Worm (Caenorhabditis elegans): ENCODE data around the gene mxl-1.

DNA sequence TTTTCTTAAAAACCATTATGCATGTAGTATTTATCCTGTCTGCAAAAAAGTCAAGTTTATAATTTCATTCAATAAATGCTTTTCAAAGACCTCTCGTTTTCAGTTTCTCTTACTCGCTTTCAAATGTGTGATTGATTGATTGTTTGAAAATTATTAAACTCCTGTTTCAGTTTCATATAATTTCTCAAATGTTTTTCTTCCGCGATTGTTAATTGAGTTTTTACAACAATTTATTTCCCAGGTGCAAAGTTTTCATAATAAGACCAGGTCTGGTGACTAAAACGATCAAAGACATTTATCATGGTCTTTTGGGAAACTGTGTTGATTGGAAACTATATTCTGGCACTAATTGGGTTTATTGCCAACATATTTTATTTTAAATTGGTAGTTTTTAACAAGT lies 49.8 kb downstream of the mxl-1 start, which contains the start of gene T03F7.6:
- TF ChIP-seq tab-1 (GFP tag; IDR thresholded peaks at IDR 0.05) (no peak), cog-1 (tag; optimal IDR thresholded peaks at IDR 0.05) (no peak), ztf-29 (GFP tag; IDR thresholded peaks at IDR 0.05) (no peak), ztf-23 (GFP tag; IDR thresholded peaks at IDR 0.05) (no peak), klf-2 (GFP tag; conservative IDR thresholded peaks at IDR 0.05) (no peak), ref-1 (GFP tag; conservative IDR thresholded peaks at IDR 0.05) (no peak)

Data from whole organism, midembryonic.